Worm (Caenorhabditis elegans) whole organism, young adult: ENCODE results near the gene decr-1.3.

Experiments
- B0035.1 ChIP-seq: sonication (generic microtip); optimal IDR thresholded peaks from 2 replicates; lab custom pipeline; 2016; ENCODE audit warnings: missing genetic modification characterization, mild to moderate bottlenecking, missing compliant biosample characterization, missing genotype, missing genetic modification reagents
- D2030.7 ChIP-seq: fragments of 200-800 bp; sonication (Bioruptor generic); IDR thresholded peaks from 2 replicates; pipeline ENCODE4 v1.3.6; 2022; ENCODE audit warnings: missing genetic modification reagents, missing genetic modification characterization, missing compliant biosample characterization
- F33H1.4 ChIP-seq: fragments of 200-800 bp; sonication (Bioruptor generic); IDR thresholded peaks from 2 replicates; pipeline ENCODE4 v1.3.6; 2022; ENCODE audit warnings: missing genetic modification reagents, missing genetic modification characterization, missing compliant biosample characterization
- K12H6.12 ChIP-seq: fragments of 200-800 bp; sonication (Bioruptor generic); optimal IDR thresholded peaks from 2 replicates; lab custom pipeline; 2018; ENCODE audit warnings: mild to moderate bottlenecking, missing genetic modification characterization, missing compliant biosample characterization
- Y53G8AR.9 ChIP-seq: fragments of 200-800 bp; sonication (Bioruptor generic); conservative IDR thresholded peaks from 2 replicates; pipeline ENCODE4 v1.3.6; 2022; ENCODE audit warnings: missing genetic modification reagents, missing genetic modification characterization, missing compliant biosample characterization
- Y95B8A.8 ChIP-seq: fragments of 200-800 bp; sonication (Bioruptor generic); IDR thresholded peaks from 2 replicates; pipeline ENCODE4 v1.3.6; 2022; ENCODE audit warnings: missing genetic modification reagents, missing genetic modification characterization, missing compliant biosample characterization
- ZK185.1 ChIP-seq: sonication (generic microtip); optimal IDR thresholded peaks from 2 replicates; lab custom pipeline; 2016; ENCODE audit warnings: mild to moderate bottlenecking, missing genetic modification characterization, missing compliant biosample characterization; ENCODE audit not compliant: poor library complexity, severe bottlenecking
- athp-1 ChIP-seq: sonication (generic microtip); optimal IDR thresholded peaks from 2 replicates; lab custom pipeline; 2017; ENCODE audit warnings: mild to moderate bottlenecking, missing genetic modification characterization, missing compliant biosample characterization
- bed-1 ChIP-seq: fragments of 200-800 bp; sonication (Bioruptor generic); IDR thresholded peaks from 2 replicates; pipeline ENCODE4 v1.3.6; 2022; ENCODE audit warnings: missing genetic modification reagents, missing genetic modification characterization, missing compliant biosample characterization
- cebp-1 ChIP-seq, 2 experiments: fragments of 200-800 bp in 1 of 2; sonication (Bioruptor generic) in 1 of 2; sonication (generic microtip) in 1 of 2; IDR thresholded peaks in 1 of 2; optimal IDR thresholded peaks in 1 of 2; 2 replicates each; pipeline versions ENCODE4 v1.3.6 to Lab custom; 2017 to 2022; ENCODE audit warnings: missing compliant biosample characterization in 2 of 2, missing genetic modification characterization in 2 of 2, mild to moderate bottlenecking in 1 of 2, missing genetic modification reagents in 1 of 2, moderate library complexity in 1 of 2
- ceh-100 ChIP-seq: fragments of 200-800 bp; sonication (Bioruptor generic); IDR thresholded peaks from 2 replicates; pipeline ENCODE4 v1.3.6; 2022; ENCODE audit warnings: missing genetic modification reagents, missing genetic modification characterization, missing compliant biosample characterization
- ceh-27 ChIP-seq: fragments of 200-800 bp; sonication (Bioruptor generic); optimal IDR thresholded peaks from 2 replicates; lab custom pipeline; 2018; ENCODE audit warnings: mild to moderate bottlenecking, missing genetic modification characterization, moderate library complexity, missing compliant biosample characterization
- ceh-58 ChIP-seq: fragments of 200-800 bp; sonication (Bioruptor generic); IDR thresholded peaks from 2 replicates; pipeline ENCODE4 v1.3.6; 2022; ENCODE audit warnings: missing genetic modification characterization, missing compliant biosample characterization
- ets-4 ChIP-seq: fragments of 200-800 bp; sonication (Bioruptor generic); optimal IDR thresholded peaks from 2 replicates; lab custom pipeline; 2018; ENCODE audit warnings: mild to moderate bottlenecking, missing genetic modification characterization, missing compliant biosample characterization
- him-1 ChIP-seq: sonication (generic microtip); optimal IDR thresholded peaks from 2 replicates; lab custom pipeline; 2016; ENCODE audit warnings: missing genotype, missing genetic modification reagents, missing genetic modification characterization, missing compliant biosample characterization
- hmg-1.2 ChIP-seq: fragments of 200-800 bp; sonication (Bioruptor generic); IDR thresholded peaks from 2 replicates; pipeline ENCODE4 v1.3.6; 2022; ENCODE audit warnings: missing genetic modification reagents, missing genetic modification characterization, missing compliant biosample characterization
- hmg-20 ChIP-seq: fragments of 200-800 bp; sonication (Bioruptor generic); IDR thresholded peaks from 2 replicates; pipeline ENCODE4 v1.3.6; 2022; ENCODE audit warnings: missing genetic modification reagents, missing genetic modification characterization, missing compliant biosample characterization
- let-607 ChIP-seq, 2 experiments: fragments of 200-800 bp in 1 of 2; sonication (Bioruptor generic) in 1 of 2; sonication (generic microtip) in 1 of 2; optimal IDR thresholded peaks; 2 replicates each; lab custom pipeline; 2016 to 2018; ENCODE audit warnings: mild to moderate bottlenecking in 2 of 2, missing compliant biosample characterization in 2 of 2, missing genetic modification characterization in 2 of 2, moderate library complexity in 2 of 2, missing genotype in 1 of 2
- lin-35 ChIP-seq, 3 experiments: fragments of 150-350 bp in 2 of 3; sonication (generic microtip) in 1 of 3; optimal IDR thresholded peaks; 2 replicates each; lab custom pipeline; 2014 to 2018; ENCODE audit warnings: missing biosample characterization in 3 of 3, missing genetic modification characterization in 3 of 3, missing genetic modification reagents in 3 of 3
- lir-1 ChIP-seq: fragments of 200-800 bp; sonication (Bioruptor generic); conservative IDR thresholded peaks from 2 replicates; pipeline ENCODE4 v1.3.6; 2022; ENCODE audit warnings: missing genetic modification reagents, missing genetic modification characterization, missing compliant biosample characterization
- lsl-1 ChIP-seq: fragments of 200-800 bp; sonication (Bioruptor generic); optimal IDR thresholded peaks from 2 replicates; lab custom pipeline; 2018; ENCODE audit warnings: mild to moderate bottlenecking, missing genetic modification characterization, moderate library complexity, missing compliant biosample characterization
- madf-6 ChIP-seq: fragments of 200-800 bp; sonication (Bioruptor generic); IDR thresholded peaks from 2 replicates; pipeline ENCODE4 v1.3.6; 2022; ENCODE audit warnings: missing genetic modification reagents, missing genetic modification characterization, missing compliant biosample characterization
- madf-8 ChIP-seq: fragments of 200-800 bp; sonication (Bioruptor generic); conservative IDR thresholded peaks from 2 replicates; pipeline ENCODE4 v1.3.6; 2022; ENCODE audit warnings: missing genetic modification reagents, missing genetic modification characterization, missing compliant biosample characterization
- mcd-1 ChIP-seq: fragments of 200-800 bp; sonication (Bioruptor generic); IDR thresholded peaks from 2 replicates; pipeline ENCODE4 v1.3.6; 2022; ENCODE audit warnings: missing genetic modification reagents, missing genetic modification characterization, missing compliant biosample characterization
- mxl-1 ChIP-seq: sonication (generic microtip); optimal IDR thresholded peaks from 2 replicates; lab custom pipeline; 2016; ENCODE audit warnings: missing genetic modification characterization, missing compliant biosample characterization
- nfya-1 ChIP-seq: sonication (generic microtip); optimal IDR thresholded peaks from 2 replicates; lab custom pipeline; 2017; ENCODE audit warnings: antibody characterized with exemption, missing compliant biosample characterization, missing genetic modification characterization, borderline replicate concordance; ENCODE audit not compliant: insufficient read depth
- nfyb-1 ChIP-seq: fragments of 200-800 bp; sonication (Bioruptor generic); IDR thresholded peaks from 2 replicates; pipeline ENCODE4 v1.3.6; 2022; ENCODE audit warnings: missing genetic modification reagents, missing genetic modification characterization, missing compliant biosample characterization
- nhr-179 ChIP-seq: sonication (generic microtip); optimal IDR thresholded peaks from 2 replicates; lab custom pipeline; 2016; ENCODE audit warnings: mild to moderate bottlenecking, missing genetic modification characterization, missing compliant biosample characterization
- nhr-80 ChIP-seq: sonication (generic microtip); optimal IDR thresholded peaks from 2 replicates; lab custom pipeline; 2016; ENCODE audit warnings: missing genetic modification characterization, missing compliant biosample characterization
- pha-4 ChIP-seq: fragments of 150-350 bp; sonication (generic microtip); optimal IDR thresholded peaks from 2 replicates; lab custom pipeline; 2014; ENCODE audit warnings: missing biosample characterization, missing genetic modification reagents, missing genetic modification characterization
- rec-8 ChIP-seq, 2 experiments: sonication (generic microtip); optimal IDR thresholded peaks; 2 replicates each; lab custom pipeline; 2016; ENCODE audit warnings: mild to moderate bottlenecking in 2 of 2, missing genetic modification characterization in 2 of 2, missing genetic modification reagents in 2 of 2, missing genotype in 2 of 2, missing biosample characterization in 1 of 2, missing compliant biosample characterization in 1 of 2, moderate library complexity in 1 of 2
- snpc-1.3 ChIP-seq: sonication (generic microtip); optimal IDR thresholded peaks from 2 replicates; lab custom pipeline; 2017; ENCODE audit warnings: missing genetic modification characterization, mild to moderate bottlenecking, missing compliant biosample characterization, antibody characterized with exemption, moderate library complexity, missing genotype, missing genetic modification reagents; ENCODE audit not compliant: insufficient read depth
- somi-1 ChIP-seq: fragments of 200-800 bp; sonication (Bioruptor generic); optimal IDR thresholded peaks from 2 replicates; lab custom pipeline; 2018; ENCODE audit warnings: mild to moderate bottlenecking, missing genetic modification characterization, missing compliant biosample characterization
- tbp1 ChIP-seq: fragments of 200-800 bp; sonication (Bioruptor generic); optimal IDR thresholded peaks from 2 replicates; lab custom pipeline; 2018; ENCODE audit warnings: mild to moderate bottlenecking, missing genetic modification characterization, missing compliant biosample characterization
- tbx-9 ChIP-seq: sonication (generic microtip); optimal IDR thresholded peaks from 2 replicates; lab custom pipeline; 2016; ENCODE audit warnings: borderline replicate concordance, missing genetic modification characterization, inconsistent platforms, missing compliant biosample characterization
- xnd-1 ChIP-seq: sonication (generic microtip); optimal IDR thresholded peaks from 2 replicates; lab custom pipeline; 2016; ENCODE audit warnings: missing genotype, missing genetic modification reagents, missing genetic modification characterization, missing compliant biosample characterization
- zfh-2 ChIP-seq: fragments of 200-800 bp; sonication (Bioruptor generic); conservative IDR thresholded peaks from 2 replicates; pipeline ENCODE4 v1.3.6; 2022; ENCODE audit warnings: missing genetic modification reagents, missing genetic modification characterization, missing compliant biosample characterization
- zim-3 ChIP-seq: sonication (generic microtip); optimal IDR thresholded peaks from 2 replicates; lab custom pipeline; 2017; ENCODE audit warnings: mild to moderate bottlenecking, missing genetic modification characterization, moderate library complexity, missing compliant biosample characterization
- ztf-18 ChIP-seq: sonication (generic microtip); optimal IDR thresholded peaks from 2 replicates; lab custom pipeline; 2016; ENCODE audit warnings: missing genotype, mild to moderate bottlenecking, missing genetic modification characterization, missing compliant biosample characterization
- ztf-26 ChIP-seq: sonication (generic microtip); optimal IDR thresholded peaks from 2 replicates; lab custom pipeline; 2017; ENCODE audit warnings: missing genetic modification characterization, missing compliant biosample characterization
- ztf-6 ChIP-seq: fragments of 200-800 bp; sonication (Bioruptor generic); IDR thresholded peaks from 2 replicates; pipeline ENCODE4 v1.3.6; 2022; ENCODE audit warnings: missing genetic modification reagents, missing genetic modification characterization, missing compliant biosample characterization

Gene decr-1.3

DNA sequence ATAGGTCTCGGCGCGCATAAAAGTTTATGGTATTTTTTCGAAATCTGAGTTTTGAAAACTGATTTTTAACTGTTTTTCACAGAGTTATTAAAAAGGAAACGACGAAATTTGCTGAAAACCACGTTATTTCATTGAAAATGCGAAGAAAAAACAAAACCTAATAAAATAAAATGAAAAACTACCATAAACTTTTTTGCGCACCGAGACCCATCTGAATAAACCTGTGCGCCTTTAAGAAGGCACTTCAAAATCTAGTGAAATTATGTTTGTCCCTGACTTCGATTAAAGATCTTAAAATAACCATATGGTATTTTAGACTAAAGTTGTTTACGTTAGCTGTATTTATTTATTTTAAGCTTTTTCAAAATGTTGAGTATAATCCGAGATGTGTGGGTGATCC, 45.6 kb downstream of the decr-1.3 start:
- TF ChIP-seq tbx-9 (tag; lab: Kevin White, UChicago) (no peak), xnd-1 (tag; lab: Kevin White, UChicago) (peak; percentile 55), F33H1.4 (GFP tag; lab: Robert Waterston, UW) (peak; percentile 63), lsl-1 (GFP tag; lab: Kevin White, UChicago) (peak; percentile 70)

DNA sequence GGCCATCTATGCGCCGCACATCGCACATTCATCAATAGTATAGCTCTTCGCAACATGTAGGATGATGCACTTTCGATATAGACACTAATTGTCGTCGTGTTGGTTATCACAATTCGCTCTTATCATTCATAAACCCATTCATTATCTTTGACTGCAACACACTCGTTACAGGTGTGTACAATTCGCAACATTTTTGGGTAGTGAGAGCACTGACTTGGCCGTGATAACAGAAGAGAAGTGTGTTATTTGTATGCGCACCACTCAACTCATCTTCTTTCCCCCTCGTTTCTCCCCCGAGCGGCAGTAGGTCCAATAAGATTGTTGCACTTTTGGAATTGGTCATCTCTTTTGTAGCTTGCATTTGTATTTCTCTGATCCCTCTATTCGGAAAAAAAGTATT, 46.1 kb downstream of the decr-1.3 start:
- TF ChIP-seq ets-4 (GFP tag; lab: Kevin White, UChicago), result peak; percentile 73
- peak; percentile 95 for TF ChIP-seq nhr-80 (tag; lab: Kevin White, UChicago)
- 0 out of 2 replicates have a peak, but pooled peaks have one; percentile 14 for TF ChIP-seq nfyb-1
- no peak for TF ChIP-seq rec-8 (tag; optimal IDR thresholded peaks at IDR 0.05; lab: Kevin White, UChicago)

DNA sequence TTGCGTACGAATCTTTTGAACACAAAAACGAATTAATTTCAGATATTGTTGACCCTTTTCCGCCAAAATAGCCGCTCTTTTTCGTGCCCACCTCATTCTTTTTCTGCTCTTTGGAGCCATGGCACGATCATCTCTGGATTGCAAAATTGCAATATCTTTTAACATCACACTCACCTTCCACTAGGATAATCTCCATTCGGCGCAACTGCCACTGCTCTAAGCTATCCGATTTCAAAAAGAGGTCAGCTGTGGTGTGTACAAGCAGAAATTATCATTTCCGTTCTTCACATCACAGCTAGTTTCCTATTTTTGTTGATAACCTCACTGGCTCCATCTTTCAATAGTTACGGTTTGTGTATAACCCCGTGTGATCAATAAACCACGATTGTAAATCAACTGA, 46.7 kb downstream of the decr-1.3 start:
- TF ChIP-seq ztf-26 (tag; lab: Kevin White, UChicago) (no peak), lir-1 (GFP tag; lab: Robert Waterston, UW) (no peak), snpc-1.3 (tag; lab: Kevin White, UChicago) (no peak)

DNA sequence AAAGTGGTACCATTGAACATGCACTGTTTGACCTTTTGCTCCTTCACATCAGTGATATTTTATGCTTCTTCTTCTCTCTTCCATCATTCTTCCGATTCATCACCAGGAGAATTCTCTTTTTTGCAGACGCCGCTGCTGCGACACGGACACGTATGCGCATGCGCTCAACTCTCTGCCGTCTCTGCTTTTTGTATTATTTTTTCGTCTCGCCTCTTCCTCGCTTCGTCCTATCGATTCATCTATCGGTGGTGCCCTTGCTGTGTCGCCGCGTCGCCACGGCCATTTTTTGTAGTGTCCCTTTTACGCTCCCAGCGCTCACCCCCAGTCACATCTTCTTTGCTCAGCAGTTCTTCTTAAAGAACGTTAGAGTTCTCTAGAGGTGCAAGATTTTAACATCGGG, 47.2 kb downstream of the decr-1.3 start:
- TF ChIP-seq nhr-80 (tag; lab: Kevin White, UChicago), result peak; percentile 4
- TF ChIP-seq pha-4, result no peak
- TF ChIP-seq zfh-2 (GFP tag; lab: Robert Waterston, UW), result peak; percentile 83
- no peak for TF ChIP-seq nfya-1 (tag; lab: Kevin White, UChicago)
- TF ChIP-seq zim-3 (tag; lab: Kevin White, UChicago), result no peak
- TF ChIP-seq B0035.1 (tag; lab: Kevin White, UChicago), result no peak
- TF ChIP-seq tbx-9 (tag; lab: Kevin White, UChicago), result no peak
- TF ChIP-seq ceh-100 (GFP tag; lab: Robert Waterston, UW), result peak; percentile 37; the same call in 1 of the 2 replicates
- no peak for TF ChIP-seq ceh-58
- TF ChIP-seq cebp-1 (GFP tag; IDR thresholded peaks at IDR 0.05; lab: Robert Waterston, UW), result no peak
- peak; percentile 57 for TF ChIP-seq cebp-1 (tag; optimal IDR thresholded peaks at IDR 0.05; lab: Kevin White, UChicago)
- no peak for TF ChIP-seq athp-1 (tag; lab: Kevin White, UChicago)
- no peak for TF ChIP-seq madf-8 (GFP tag; lab: Robert Waterston, UW)
- no peak for TF ChIP-seq lin-35 (GFP tag; optimal IDR thresholded peaks at IDR 0.05; lab: Kevin White, UChicago)
- TF ChIP-seq Y95B8A.8 (GFP tag; lab: Robert Waterston, UW), result no peak
- TF ChIP-seq nfyb-1, result 0 out of 2 replicates have a peak, but pooled peaks have one; percentile 13
- TF ChIP-seq mcd-1, result peak; percentile 23; the same call in 1 of the 2 replicates
- TF ChIP-seq ztf-18 (tag; lab: Kevin White, UChicago), result peak; percentile 8
- TF ChIP-seq him-1, result no peak
- TF ChIP-seq K12H6.12 (tag; lab: Kevin White, UChicago), result peak; percentile 27
- no peak for TF ChIP-seq D2030.7 (GFP tag; lab: Robert Waterston, UW)
- no peak for TF ChIP-seq ztf-6 (GFP tag; lab: Robert Waterston, UW)
- TF ChIP-seq bed-1 (GFP tag; lab: Robert Waterston, UW), result no peak
- TF ChIP-seq tbp1 (GFP tag; lab: Kevin White, UChicago), result peak; percentile 24
- no peak for TF ChIP-seq ZK185.1
- TF ChIP-seq nhr-179 (tag; lab: Kevin White, UChicago), result no peak
- TF ChIP-seq mxl-1 (tag; lab: Kevin White, UChicago), result no peak
- peak; percentile 21 for TF ChIP-seq ceh-27 (GFP tag; lab: Kevin White, UChicago)
- no peak for TF ChIP-seq Y53G8AR.9
- TF ChIP-seq somi-1 (GFP tag; lab: Kevin White, UChicago), result no peak
- no peak for TF ChIP-seq madf-6 (GFP tag; lab: Robert Waterston, UW)
- peak; percentile 61; the same call in 1 of the 2 replicates for TF ChIP-seq hmg-1.2 (GFP tag; lab: Robert Waterston, UW)
- TF ChIP-seq hmg-20 (GFP tag; lab: Robert Waterston, UW), result no peak
- TF ChIP-seq let-607 (tag; optimal IDR thresholded peaks at IDR 0.05; lab: Kevin White, UChicago), result peak; percentile 4 to 17
